Fruit fly (Drosophila melanogaster) Kc167 (cell line): ENCODE measurements around the gene mRpL14.

Experiments used
- Myc ChIP-seq: fragments of >200 bp; optimal IDR thresholded peaks from 2 replicates; lab custom pipeline; 2017; ENCODE audit warnings: missing external identifiers
- Sin3A ChIP-seq: fragments of >200 bp; optimal IDR thresholded peaks from 2 replicates; lab custom pipeline; 2018; ENCODE audit warnings: missing external identifiers
- h ChIP-seq: fragments of >200 bp; optimal IDR thresholded peaks from 3 replicates; lab custom pipeline; 2018; ENCODE audit warnings: missing external identifiers
- insv ChIP-seq: fragments of >200 bp; optimal IDR thresholded peaks from 3 replicates; lab custom pipeline; 2018; ENCODE audit warnings: missing external identifiers
- psq ChIP-seq: fragments of >200 bp; optimal IDR thresholded peaks from 2 replicates; lab custom pipeline; 2017; ENCODE audit warnings: missing external identifiers
- ttk ChIP-seq: sonication (Bioruptor generic); optimal IDR thresholded peaks from 2 replicates; lab custom pipeline; 2017; ENCODE audit warnings: missing external identifiers

DNA sequence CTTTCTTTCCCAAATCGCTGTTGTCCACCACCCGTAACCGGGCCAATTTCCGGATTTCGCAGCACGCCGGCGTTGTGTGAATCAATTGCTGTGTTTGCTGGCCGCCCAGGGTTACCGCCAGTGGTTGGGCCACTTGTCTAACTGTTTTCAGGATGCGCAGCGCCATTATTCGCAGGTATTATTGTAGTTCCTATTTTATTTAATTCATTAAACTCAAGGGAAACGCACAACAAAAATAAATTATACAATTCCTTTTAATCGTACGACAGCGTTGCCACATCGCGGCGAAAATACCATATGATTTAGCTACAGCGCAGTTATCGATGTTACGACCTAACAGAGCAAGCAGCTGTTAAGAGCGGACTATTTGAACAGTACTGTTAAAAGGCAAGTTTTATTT lies at the start of gene mRpL14:
- TF ChIP-seq insv (lab: Kevin White, UChicago) (no peak), Sin3A (no peak), psq (lab: Kevin White, UChicago) (no peak), Myc (lab: Kevin White, UChicago) (no peak), ttk (lab: Kevin White, UChicago) (no peak), h (lab: Kevin White, UChicago) (no peak)
